Fruit fly (Drosophila melanogaster) S2 (cell line): Measurements from ENCODE around the gene Tsp26A.

Source experiments
- CG8478 ChIP-seq: fragments of >200 bp; optimal IDR thresholded peaks from 2 replicates; lab custom pipeline; 2018
- CTCF ChIP-seq, 2 experiments: fragments of >200 bp; optimal IDR thresholded peaks; 2 replicates each; lab custom pipeline; 2018

dm6 chr2L:5969559-5969958 is 30.5 kb upstream of the Tsp26A start, which contains the start of gene Ucp4B:
- no peak for TF ChIP-seq CG8478 (lab: Kevin White, UChicago)
- no peak for TF ChIP-seq CTCF (optimal IDR thresholded peaks at IDR 0.05; lab: Kevin White, UChicago)
